Fruit fly (Drosophila melanogaster) whole organism, embryonic: ENCODE data around the gene CG1074.

Experiments
- CG10959 ChIP-seq: fragments of 200-800 bp; sonication (Bioruptor generic); IDR thresholded peaks from 2 replicates; pipeline ENCODE4 v1.3.6; 2022; ENCODE audit warnings: missing biosample characterization, missing genetic modification characterization
- CG13123 ChIP-seq: fragments of 200-800 bp; sonication (Bioruptor generic); optimal IDR thresholded peaks from 2 replicates; lab custom pipeline; 2016; ENCODE audit warnings: missing biosample characterization, missing genetic modification characterization
- CG2120 ChIP-seq: fragments of 200-800 bp; sonication (Bioruptor generic); optimal IDR thresholded peaks from 3 replicates; lab custom pipeline; 2016; ENCODE audit warnings: missing biosample characterization, missing genetic modification characterization
- CG2129 ChIP-seq: fragments of 200-800 bp; sonication (Bioruptor generic); IDR thresholded peaks from 2 replicates; pipeline ENCODE4 v1.3.6; 2022; ENCODE audit warnings: missing biosample characterization, missing genetic modification characterization; ENCODE audit not compliant: partially characterized antibody
- CG33213 ChIP-seq: fragments of 200-800 bp; sonication (Bioruptor generic); optimal IDR thresholded peaks from 3 replicates; lab custom pipeline; 2016; ENCODE audit warnings: missing biosample characterization, missing genetic modification characterization
- CG34376 ChIP-seq: fragments of 200-800 bp; sonication (Bioruptor generic); optimal IDR thresholded peaks from 2 replicates; lab custom pipeline; 2018; ENCODE audit warnings: missing biosample characterization, mild to moderate bottlenecking, missing genetic modification characterization
- CG3847 ChIP-seq: fragments of 200-800 bp; sonication (Bioruptor generic); IDR thresholded peaks from 2 replicates; pipeline ENCODE4 v1.3.6; 2022; ENCODE audit warnings: missing biosample characterization, missing genetic modification characterization
- CG4617 ChIP-seq: fragments of 200-800 bp; sonication (Bioruptor generic); optimal IDR thresholded peaks from 3 replicates; lab custom pipeline; 2016; ENCODE audit warnings: missing biosample characterization, missing genetic modification characterization, borderline replicate concordance
- CG7987 ChIP-seq: fragments of 200-800 bp; sonication (Bioruptor generic); optimal IDR thresholded peaks from 2 replicates; lab custom pipeline; 2018; ENCODE audit warnings: missing biosample characterization, mild to moderate bottlenecking, missing genetic modification characterization, moderate library complexity
- CG9876 ChIP-seq: fragments of 200-800 bp; sonication (Bioruptor generic); optimal IDR thresholded peaks from 2 replicates; lab custom pipeline; 2016; ENCODE audit warnings: missing biosample characterization, missing genetic modification characterization
- CG9932 ChIP-seq: fragments of 200-800 bp; sonication (Bioruptor generic); IDR thresholded peaks from 2 replicates; pipeline ENCODE4 v1.3.6; 2022; ENCODE audit warnings: missing biosample characterization, missing genetic modification characterization
- Dip2 ChIP-seq: fragments of 200-800 bp; sonication (Bioruptor generic); IDR thresholded peaks from 2 replicates; pipeline ENCODE4 v1.3.6; 2022; ENCODE audit warnings: missing biosample characterization, missing genetic modification characterization
- Dll ChIP-seq: fragments of 200-800 bp; sonication (Bioruptor generic); IDR thresholded peaks from 4 replicates; pipeline ENCODE4 v1.3.6; 2022; ENCODE audit warnings: missing biosample characterization, missing genetic modification characterization; ENCODE audit not compliant: partially characterized antibody
- Fer3 ChIP-seq: fragments of 200-800 bp; sonication (Bioruptor generic); optimal IDR thresholded peaks from 2 replicates; lab custom pipeline; 2018; ENCODE audit warnings: missing biosample characterization, mild to moderate bottlenecking, missing genetic modification characterization, moderate library complexity
- Lhr ChIP-seq: fragments of 200-800 bp; sonication (Bioruptor generic); optimal IDR thresholded peaks from 3 replicates; lab custom pipeline; 2017; ENCODE audit warnings: mild to moderate bottlenecking, missing biosample characterization, missing genetic modification reagents, missing genetic modification characterization
- Lim3 ChIP-seq: fragments of 200-800 bp; sonication (Bioruptor generic); IDR thresholded peaks from 2 replicates; pipeline ENCODE4 v1.3.6; 2022; ENCODE audit warnings: missing biosample characterization, missing genetic modification characterization
- Med ChIP-seq: fragments of 200-800 bp; sonication (Bioruptor generic); peaks from one replicate; lab custom pipeline; 2016; ENCODE audit warnings: missing biosample characterization, missing genetic modification characterization, mild to moderate bottlenecking, inconsistent platforms, moderate library complexity
- Mes4 ChIP-seq: fragments of 200-800 bp; sonication (Bioruptor generic); optimal IDR thresholded peaks from 2 replicates; lab custom pipeline; 2016; ENCODE audit warnings: missing biosample characterization, missing genetic modification characterization
- ab ChIP-seq: fragments of 200-800 bp; sonication (Bioruptor generic); optimal IDR thresholded peaks from 2 replicates; lab custom pipeline; 2016; ENCODE audit warnings: missing biosample characterization, missing genetic modification characterization
- al ChIP-seq: fragments of 200-800 bp; sonication (Bioruptor generic); IDR thresholded peaks from 2 replicates; pipeline ENCODE4 v1.3.6; 2022; ENCODE audit warnings: missing biosample characterization, missing genetic modification characterization
- bigmax ChIP-seq: fragments of 200-800 bp; sonication (Bioruptor generic); optimal IDR thresholded peaks from 2 replicates; lab custom pipeline; 2018; ENCODE audit warnings: missing biosample characterization, mild to moderate bottlenecking, missing genetic modification characterization
- ci ChIP-seq: fragments of 200-800 bp; sonication (Bioruptor generic); IDR thresholded peaks from 3 replicates; pipeline ENCODE4 v1.3.6; 2022; ENCODE audit warnings: missing biosample characterization, missing genetic modification characterization
- crc ChIP-seq: fragments of 200-800 bp; sonication (Bioruptor generic); optimal IDR thresholded peaks from 2 replicates; lab custom pipeline; 2016; ENCODE audit warnings: missing biosample characterization, missing genetic modification characterization
- croc ChIP-seq: fragments of 200-800 bp; sonication (Bioruptor generic); conservative IDR thresholded peaks from 3 replicates; pipeline ENCODE4 v1.3.6; 2022; ENCODE audit warnings: missing biosample characterization, missing genetic modification characterization
- crol ChIP-seq: fragments of 200-800 bp; sonication (Bioruptor generic); IDR thresholded peaks from 2 replicates; pipeline ENCODE4 v1.3.6; 2022; ENCODE audit warnings: missing biosample characterization, missing genetic modification characterization
- cwo ChIP-seq: fragments of 200-800 bp; sonication (Bioruptor generic); optimal IDR thresholded peaks from 3 replicates; lab custom pipeline; 2017; ENCODE audit warnings: missing biosample characterization, missing genetic modification characterization, mild to moderate bottlenecking, moderate library complexity, missing genetic modification reagents
- danr ChIP-seq: fragments of 200-800 bp; sonication (Bioruptor generic); IDR thresholded peaks from 2 replicates; pipeline ENCODE4 v1.3.6; 2022; ENCODE audit warnings: missing biosample characterization, missing genetic modification characterization
- eyg ChIP-seq: fragments of 200-800 bp; sonication (Bioruptor generic); optimal IDR thresholded peaks from 3 replicates; lab custom pipeline; 2016; ENCODE audit warnings: missing biosample characterization, missing genetic modification characterization
- fd96Cb ChIP-seq: fragments of 200-800 bp; sonication (Bioruptor generic); optimal IDR thresholded peaks from 2 replicates; lab custom pipeline; 2018; ENCODE audit warnings: missing biosample characterization, mild to moderate bottlenecking, missing genetic modification characterization, moderate library complexity
- fru ChIP-seq: fragments of >200 bp; optimal IDR thresholded peaks from 2 replicates; lab custom pipeline; 2017
- ftz-f1 ChIP-seq: fragments of 200-800 bp; sonication (Bioruptor generic); optimal IDR thresholded peaks from 2 replicates; lab custom pipeline; 2016; ENCODE audit warnings: missing biosample characterization, missing genetic modification characterization
- gem ChIP-seq: fragments of 200-800 bp; sonication (Bioruptor generic); optimal IDR thresholded peaks from 2 replicates; lab custom pipeline; 2019; ENCODE audit warnings: missing biosample characterization, mild to moderate bottlenecking, missing genetic modification characterization, moderate library complexity
- hb ChIP-seq: fragments of 200-800 bp; sonication (Bioruptor generic); IDR thresholded peaks from 3 replicates; pipeline ENCODE4 v1.3.6; 2022; ENCODE audit warnings: missing biosample characterization, missing genetic modification characterization; ENCODE audit not compliant: partially characterized antibody
- hkb ChIP-seq, 2 experiments: fragments of 200-800 bp in 1 of 2; fragments of >200 bp in 1 of 2; sonication (Bioruptor generic) in 1 of 2; IDR thresholded peaks in 1 of 2; optimal IDR thresholded peaks in 1 of 2; 2 replicates each; pipeline versions ENCODE4 v1.3.6 to Lab custom; 2017 to 2022; ENCODE audit warnings: missing biosample characterization in 1 of 2, missing genetic modification characterization in 1 of 2
- klu ChIP-seq: fragments of 200-800 bp; sonication (Bioruptor generic); IDR thresholded peaks from 2 replicates; pipeline ENCODE4 v1.3.6; 2022; ENCODE audit warnings: missing biosample characterization, missing genetic modification characterization
- otp ChIP-seq: fragments of 200-800 bp; sonication (Bioruptor generic); IDR thresholded peaks from 3 replicates; pipeline ENCODE4, ENCODE4 v1.3.6; 2022; ENCODE audit warnings: missing biosample characterization, missing genetic modification characterization
- ro ChIP-seq: fragments of 200-800 bp; sonication (Bioruptor generic); IDR thresholded peaks from 2 replicates; pipeline ENCODE4 v1.3.6; 2022; ENCODE audit warnings: missing biosample characterization, missing genetic modification characterization
- run ChIP-seq: fragments of 200-800 bp; sonication (Bioruptor generic); optimal IDR thresholded peaks from 3 replicates; lab custom pipeline; 2018; ENCODE audit warnings: missing biosample characterization, mild to moderate bottlenecking, missing genetic modification characterization
- scrt ChIP-seq: fragments of 200-800 bp; sonication (Bioruptor generic); optimal IDR thresholded peaks from 2 replicates; lab custom pipeline; 2018; ENCODE audit warnings: missing biosample characterization, mild to moderate bottlenecking, missing genetic modification characterization, moderate library complexity
- sim ChIP-seq: fragments of 200-800 bp; sonication (Bioruptor generic); IDR thresholded peaks from 2 replicates; pipeline ENCODE4 v1.3.6; 2022; ENCODE audit warnings: missing biosample characterization, missing genetic modification characterization
- slbo ChIP-seq: fragments of 200-800 bp; sonication (Bioruptor generic); IDR thresholded peaks from 2 replicates; pipeline ENCODE4 v1.3.6; 2022; ENCODE audit warnings: missing biosample characterization, missing genetic modification characterization
- sug ChIP-seq: fragments of 200-800 bp; optimal IDR thresholded peaks from 2 replicates; lab custom pipeline; 2019; ENCODE audit warnings: missing biosample characterization, mild to moderate bottlenecking, missing genetic modification characterization, moderate library complexity
- tll ChIP-seq, 2 experiments: fragments of 200-800 bp in 1 of 2; fragments of >200 bp in 1 of 2; sonication (Bioruptor generic) in 1 of 2; optimal IDR thresholded peaks; 2 replicates each; lab custom pipeline; 2017 to 2019; ENCODE audit warnings: missing biosample characterization in 2 of 2, missing genetic modification characterization in 2 of 2, mild to moderate bottlenecking in 1 of 2, moderate library complexity in 1 of 2
- trh ChIP-seq: fragments of 200-800 bp; sonication (Bioruptor generic); optimal IDR thresholded peaks from 2 replicates; lab custom pipeline; 2016; ENCODE audit warnings: missing biosample characterization, missing genetic modification characterization
- z ChIP-seq: fragments of 200-800 bp; sonication (Bioruptor generic); IDR thresholded peaks from 3 replicates; pipeline ENCODE4 v1.3.6; 2022; ENCODE audit warnings: missing biosample characterization, missing genetic modification characterization
- zen2 ChIP-seq: fragments of 200-800 bp; sonication (Bioruptor generic); IDR thresholded peaks from 3 replicates; pipeline ENCODE4 v1.3.6; 2022; ENCODE audit warnings: missing biosample characterization, missing genetic modification characterization; ENCODE audit not compliant: partially characterized antibody
- zfh1 ChIP-seq: fragments of 200-800 bp; sonication (Bioruptor generic); IDR thresholded peaks from 3 replicates; pipeline ENCODE4 v1.3.6; 2022; ENCODE audit warnings: missing biosample characterization, missing genetic modification characterization
- zfh2 ChIP-seq: fragments of 200-800 bp; sonication (Bioruptor generic); optimal IDR thresholded peaks from 2 replicates; lab custom pipeline; 2016; ENCODE audit warnings: missing biosample characterization, missing genetic modification characterization

CG1074 gene

DNA sequence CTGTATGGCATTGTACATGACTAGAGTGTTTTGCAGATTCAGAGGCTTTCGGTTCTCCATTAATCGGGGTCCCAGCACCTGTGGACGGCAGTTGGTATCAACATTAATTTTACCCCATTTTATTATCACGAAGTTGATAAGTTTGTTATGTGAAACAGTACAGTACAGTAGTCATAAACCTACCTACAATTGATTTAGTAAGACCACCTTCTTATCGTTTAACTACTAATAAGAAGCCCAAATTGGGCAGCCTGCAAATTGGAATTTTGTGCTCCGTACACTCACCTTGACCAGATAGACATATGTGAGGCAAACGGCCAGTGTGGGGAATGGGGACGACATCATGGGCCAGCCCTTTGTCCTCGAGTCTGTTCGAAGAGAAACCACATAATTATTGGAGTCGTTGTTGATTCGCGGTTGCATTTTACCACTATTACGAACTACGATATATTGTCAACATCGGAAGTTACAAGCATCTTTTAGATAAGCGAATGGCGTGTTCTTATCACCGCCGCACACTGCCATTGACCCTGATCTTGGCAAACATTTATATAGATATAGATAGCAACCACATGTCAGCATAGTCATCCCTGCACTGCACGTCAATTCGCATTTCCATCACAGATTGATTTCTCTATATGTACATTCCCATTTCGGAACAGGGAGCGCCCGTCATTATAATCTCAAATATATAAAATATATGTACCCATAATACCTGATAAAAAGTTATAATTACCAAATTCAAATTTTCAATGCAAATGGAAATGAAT lies 12.9 kb downstream of the CG1074 start (continued):
- no peak for TF ChIP-seq Mes4
- TF ChIP-seq CG2129 = no peak
- no peak for TF ChIP-seq CG2120 (GFP tag; lab: Kevin White, UChicago)
- no peak for TF ChIP-seq CG33213 (GFP tag; lab: Kevin White, UChicago)
- no peak for TF ChIP-seq danr (GFP tag; lab: Robert Waterston, UW)
- TF ChIP-seq hb (GFP tag; lab: Robert Waterston, UW) = no peak
- TF ChIP-seq CG3847 = no peak
- peak; percentile 43 for TF ChIP-seq sug

DNA sequence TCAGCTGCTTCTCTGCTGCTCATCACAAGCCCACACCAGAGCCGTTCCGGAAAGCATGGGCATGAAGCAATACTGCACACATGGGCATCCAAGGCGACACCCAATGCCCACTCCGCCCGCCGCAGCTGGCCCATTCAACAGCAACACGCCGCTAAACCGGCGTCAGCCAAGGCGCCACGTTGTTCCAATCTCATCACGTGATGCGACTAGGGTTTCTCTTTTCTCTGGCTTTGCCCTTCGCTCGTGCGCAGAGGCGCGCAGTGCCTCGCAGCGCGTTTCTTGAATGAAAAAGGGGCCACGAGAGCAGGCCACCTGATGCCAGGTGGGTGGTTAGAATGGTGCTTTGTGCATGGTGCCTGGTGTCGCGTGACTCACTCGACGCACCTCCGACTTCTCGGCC lies 15.5 kb downstream of the CG1074 start:
- TF ChIP-seq Fer3 = no peak
- no peak for TF ChIP-seq trh
- TF ChIP-seq Lim3 (GFP tag; lab: Robert Waterston, UW) = no peak
- TF ChIP-seq scrt (GFP tag; lab: Kevin White, UChicago) = peak; percentile 56
- TF ChIP-seq tll (GFP tag; optimal IDR thresholded peaks at IDR 0.05; lab: Kevin White, UChicago) = no peak
- TF ChIP-seq slbo = no peak
- no peak for TF ChIP-seq klu
- TF ChIP-seq CG9932 (GFP tag; lab: Robert Waterston, UW) = no peak
- peak; percentile 70 for TF ChIP-seq Med (GFP tag; lab: Kevin White, UChicago)
- TF ChIP-seq ftz-f1 = peak; percentile 7
- TF ChIP-seq z = 0 out of 3 replicates have a peak, but pooled peaks have one; percentile 11
- peak; percentile 28; the same call in 1 of the 3 replicates for TF ChIP-seq ci
- no peak for TF ChIP-seq hkb (optimal IDR thresholded peaks at IDR 0.05; lab: Kevin White, UChicago)
- peak; percentile 27; the same call in 1 of the 2 replicates for TF ChIP-seq hkb (GFP tag; IDR thresholded peaks at IDR 0.05; lab: Robert Waterston, UW)
- no peak for TF ChIP-seq ab
- TF ChIP-seq run (tag; lab: Kevin White, UChicago) = no peak
- no peak for TF ChIP-seq CG13123 (GFP tag; lab: Kevin White, UChicago)
- TF ChIP-seq CG10959 (GFP tag; lab: Robert Waterston, UW) = no peak
- 0 out of 4 replicates have a peak, but pooled peaks have one; percentile 28 for TF ChIP-seq Dll
- no peak for TF ChIP-seq al (GFP tag; lab: Robert Waterston, UW)
- TF ChIP-seq fd96Cb = no peak
- peak; percentile 91 for TF ChIP-seq cwo (GFP tag; lab: Kevin White, UChicago)
- no peak for TF ChIP-seq bigmax
- no peak for TF ChIP-seq croc (GFP tag; lab: Robert Waterston, UW)
- TF ChIP-seq CG34376 = no peak
- no peak for TF ChIP-seq gem (tag; lab: Kevin White, UChicago)
- TF ChIP-seq danr (GFP tag; lab: Robert Waterston, UW) = no peak
- no peak for TF ChIP-seq ro (GFP tag; lab: Robert Waterston, UW)
- TF ChIP-seq otp = no peak
- TF ChIP-seq CG9876 (GFP tag; lab: Kevin White, UChicago) = no peak
- TF ChIP-seq crc (GFP tag; lab: Kevin White, UChicago) = no peak
- TF ChIP-seq zfh2 = no peak
- TF ChIP-seq sim (GFP tag; lab: Robert Waterston, UW) = 0 out of 2 replicates have a peak, but pooled peaks have one; percentile 25
- no peak for TF ChIP-seq eyg (GFP tag; lab: Kevin White, UChicago)
- no peak for TF ChIP-seq fru (lab: Kevin White, UChicago)
- no peak for TF ChIP-seq Lhr (GFP tag; lab: Kevin White, UChicago)
- TF ChIP-seq zfh1 (GFP tag; lab: Robert Waterston, UW) = no peak
- TF ChIP-seq CG4617 (GFP tag; lab: Kevin White, UChicago) = no peak
- no peak for TF ChIP-seq Dip2 (GFP tag; lab: Robert Waterston, UW)
- no peak for TF ChIP-seq CG7987 (GFP tag; lab: Kevin White, UChicago)
- TF ChIP-seq crol (GFP tag; lab: Robert Waterston, UW) = 0 out of 2 replicates have a peak, but pooled peaks have one; percentile 20
- TF ChIP-seq zen2 (GFP tag; lab: Robert Waterston, UW) = peak; percentile 57; the same call in 1 of the 3 replicates
